Worm (Caenorhabditis elegans) whole organism, L2 larva: ENCODE data around the gene fat-2.
A peak's percentile ranks its signal among the peaks of the same experiment; 100 is the strongest.

Experiments used
- C34F6.9 ChIP-seq: fragments of 150-350 bp; optimal IDR thresholded peaks from 2 replicates; lab custom pipeline; 2014; ENCODE audit warnings: missing biosample characterization, missing genetic modification characterization
- F13H6.1 ChIP-seq: sonication (generic microtip); optimal IDR thresholded peaks from 2 replicates; lab custom pipeline; 2016; ENCODE audit warnings: missing genetic modification characterization, missing compliant biosample characterization
- R02D3.7 ChIP-seq: fragments of 150-350 bp; optimal IDR thresholded peaks from 2 replicates; lab custom pipeline; 2014; ENCODE audit warnings: missing biosample characterization, missing genetic modification characterization
- Y55F3AM.14 ChIP-seq: fragments of 200-800 bp; sonication (Bioruptor generic); optimal IDR thresholded peaks from 2 replicates; lab custom pipeline; 2018; ENCODE audit warnings: mild to moderate bottlenecking, missing genetic modification characterization, missing compliant biosample characterization
- alr-1 ChIP-seq: fragments of 150-350 bp; optimal IDR thresholded peaks from 2 replicates; lab custom pipeline; 2014; ENCODE audit warnings: missing biosample characterization, missing genetic modification characterization
- aly-2 ChIP-seq: fragments of 150-350 bp; optimal IDR thresholded peaks from 2 replicates; lab custom pipeline; 2014; ENCODE audit warnings: missing biosample characterization, missing genetic modification characterization
- ama-1 ChIP-seq: fragments of 150-350 bp; optimal IDR thresholded peaks from 2 replicates; lab custom pipeline; 2018; ENCODE audit warnings: inconsistent platforms
- blmp-1 ChIP-seq: sonication (generic microtip); optimal IDR thresholded peaks from 2 replicates; lab custom pipeline; 2017; ENCODE audit warnings: missing genetic modification characterization, mild to moderate bottlenecking, missing compliant biosample characterization, antibody characterized with exemption, moderate library complexity; ENCODE audit not compliant: insufficient read depth
- ceh-16 ChIP-seq: fragments of 150-350 bp; optimal IDR thresholded peaks from 2 replicates; lab custom pipeline; 2014; ENCODE audit warnings: missing biosample characterization, missing genetic modification characterization
- crh-2 ChIP-seq: sonication (generic microtip); optimal IDR thresholded peaks from 2 replicates; lab custom pipeline; 2017; ENCODE audit warnings: missing biosample characterization, missing genetic modification characterization
- dmd-4 ChIP-seq: sonication (generic microtip); optimal IDR thresholded peaks from 2 replicates; lab custom pipeline; 2017; ENCODE audit warnings: missing biosample characterization, missing genetic modification characterization
- egl-27 ChIP-seq: sonication (generic microtip); optimal IDR thresholded peaks from 3 replicates; lab custom pipeline; 2017; ENCODE audit warnings: missing biosample characterization, missing genetic modification reagents, missing genetic modification characterization
- elt-3 ChIP-seq: sonication (generic microtip); optimal IDR thresholded peaks from 2 replicates; lab custom pipeline; 2017; ENCODE audit warnings: missing biosample characterization, missing genetic modification characterization
- fos-1 ChIP-seq: fragments of 150-350 bp; optimal IDR thresholded peaks from 2 replicates; lab custom pipeline; 2014; ENCODE audit warnings: missing biosample characterization, missing genetic modification characterization
- gmeb-1 ChIP-seq: fragments of 150-350 bp; optimal IDR thresholded peaks from 2 replicates; lab custom pipeline; 2014; ENCODE audit warnings: missing biosample characterization, missing genetic modification characterization
- lin-11 ChIP-seq: fragments of 150-350 bp; sonication (generic microtip); optimal IDR thresholded peaks from 2 replicates; lab custom pipeline; 2014; ENCODE audit warnings: missing biosample characterization, missing genetic modification characterization, inconsistent platforms, mixed read lengths
- lin-13 ChIP-seq: fragments of 150-350 bp; optimal IDR thresholded peaks from 2 replicates; lab custom pipeline; 2014; ENCODE audit warnings: missing biosample characterization, missing genetic modification reagents, missing genetic modification characterization
- lin-39 ChIP-seq: fragments of 150-350 bp; optimal IDR thresholded peaks from 2 replicates; lab custom pipeline; 2014; ENCODE audit warnings: missing biosample characterization, missing genetic modification reagents, missing genetic modification characterization
- lsy-2 ChIP-seq, 2 experiments: fragments of 150-350 bp in 1 of 2; sonication (generic microtip) in 1 of 2; optimal IDR thresholded peaks; 2 replicates each; lab custom pipeline; 2014 to 2017; ENCODE audit warnings: missing biosample characterization in 2 of 2, missing genetic modification characterization in 2 of 2
- mab-5 ChIP-seq: fragments of 150-350 bp; optimal IDR thresholded peaks from 2 replicates; lab custom pipeline; 2014; ENCODE audit warnings: missing biosample characterization, missing genetic modification characterization
- nhr-10 ChIP-seq: sonication (generic microtip); optimal IDR thresholded peaks from 2 replicates; lab custom pipeline; 2017; ENCODE audit warnings: missing biosample characterization, missing genetic modification characterization
- nhr-11 ChIP-seq: fragments of 150-350 bp; optimal IDR thresholded peaks from 2 replicates; lab custom pipeline; 2014; ENCODE audit warnings: missing biosample characterization, missing genetic modification characterization
- nhr-12 ChIP-seq: fragments of 150-350 bp; optimal IDR thresholded peaks from 2 replicates; lab custom pipeline; 2014; ENCODE audit warnings: missing biosample characterization, missing genetic modification characterization
- nhr-21 ChIP-seq: fragments of 150-350 bp; optimal IDR thresholded peaks from 2 replicates; lab custom pipeline; 2014; ENCODE audit warnings: missing biosample characterization, missing genetic modification characterization
- nhr-25 ChIP-seq: fragments of 150-350 bp; sonication (generic microtip); optimal IDR thresholded peaks from 3 replicates; lab custom pipeline; 2014; ENCODE audit warnings: missing biosample characterization, missing genetic modification characterization
- nhr-6 ChIP-seq: fragments of 150-350 bp; optimal IDR thresholded peaks from 2 replicates; lab custom pipeline; 2014; ENCODE audit warnings: missing biosample characterization, missing genetic modification characterization
- peb-1 ChIP-seq: fragments of 150-350 bp; optimal IDR thresholded peaks from 2 replicates; lab custom pipeline; 2014; ENCODE audit warnings: missing biosample characterization, missing genetic modification characterization
- sem-4 ChIP-seq: fragments of 150-350 bp; optimal IDR thresholded peaks from 2 replicates; lab custom pipeline; 2014; ENCODE audit warnings: missing biosample characterization, missing genetic modification reagents, missing genetic modification characterization
- sma-3 ChIP-seq: sonication (generic microtip); optimal IDR thresholded peaks from 2 replicates; lab custom pipeline; 2016; ENCODE audit warnings: missing genetic modification reagents, missing genetic modification characterization, missing compliant biosample characterization
- snpc-4 ChIP-seq: fragments of 150-350 bp; optimal IDR thresholded peaks from 2 replicates; lab custom pipeline; 2014; ENCODE audit warnings: missing biosample characterization, missing genetic modification characterization
- unc-39 ChIP-seq: fragments of 150-350 bp; optimal IDR thresholded peaks from 2 replicates; lab custom pipeline; 2014; ENCODE audit warnings: missing biosample characterization, missing genetic modification characterization
- unc-55 ChIP-seq: fragments of 150-350 bp; sonication (generic microtip); optimal IDR thresholded peaks from 3 replicates; lab custom pipeline; 2014; ENCODE audit warnings: missing biosample characterization, missing genetic modification reagents, missing genetic modification characterization
- unc-62 ChIP-seq: fragments of 150-350 bp; optimal IDR thresholded peaks from 2 replicates; lab custom pipeline; 2014; ENCODE audit warnings: missing biosample characterization, missing genetic modification reagents, missing genetic modification characterization
- zag-1 ChIP-seq: fragments of 150-350 bp; optimal IDR thresholded peaks from 2 replicates; lab custom pipeline; 2014; ENCODE audit warnings: missing biosample characterization, missing genetic modification characterization
- ztf-1 ChIP-seq: fragments of 200-800 bp; sonication (Bioruptor generic); conservative IDR thresholded peaks from 2 replicates; pipeline ENCODE4 v1.3.6; 2022; ENCODE audit warnings: missing genetic modification characterization, missing compliant biosample characterization
- ztf-11 ChIP-seq: sonication (generic microtip); optimal IDR thresholded peaks from 2 replicates; lab custom pipeline; 2017; ENCODE audit warnings: missing biosample characterization, missing genetic modification characterization
- ztf-4 ChIP-seq: fragments of 150-350 bp; optimal IDR thresholded peaks from 2 replicates; lab custom pipeline; 2014; ENCODE audit warnings: missing biosample characterization, missing genetic modification characterization

fat-2 gene

DNA sequence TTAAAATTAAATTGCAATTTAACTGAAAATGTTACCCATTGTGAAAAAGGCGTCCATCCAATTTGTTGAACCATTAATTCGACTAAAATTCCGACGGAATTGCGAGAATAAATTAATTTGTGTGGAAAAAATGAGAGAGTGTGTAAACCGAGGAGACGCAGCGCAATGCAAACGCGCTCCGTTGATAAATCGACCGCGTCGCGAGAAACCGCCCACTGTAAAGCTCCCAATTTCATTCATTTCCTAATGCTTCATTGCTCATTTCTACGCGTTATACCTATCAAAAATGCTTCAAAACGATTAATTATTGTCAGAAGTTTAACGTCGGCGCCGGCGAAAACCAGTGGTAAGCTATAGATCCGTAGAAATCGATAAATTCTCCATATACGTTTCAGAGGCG lies 25.9 kb upstream of the fat-2 start, which contains the start of the genes Y67H2A.2 and micu-1 (continued):
- TF ChIP-seq sem-4 (tag; lab: Kevin White, UChicago) = no peak
- TF ChIP-seq peb-1 (tag; lab: Kevin White, UChicago) = no peak
- peak; percentile 17 for TF ChIP-seq egl-27
- no peak for TF ChIP-seq nhr-6 (tag; lab: Kevin White, UChicago)
- TF ChIP-seq blmp-1 = no peak
- no peak for TF ChIP-seq ceh-16 (tag; lab: Kevin White, UChicago)
- TF ChIP-seq sma-3 (GFP tag; lab: Kevin White, UChicago) = peak; percentile 53
- peak; percentile 81 for TF ChIP-seq crh-2 (tag; lab: Kevin White, UChicago)
- peak; percentile 56 for TF ChIP-seq ama-1 (lab: Kevin White, UChicago)
- TF ChIP-seq dmd-4 (tag; lab: Kevin White, UChicago) = no peak
- TF ChIP-seq zag-1 = no peak
- no peak for TF ChIP-seq Y55F3AM.14
- TF ChIP-seq mab-5 = peak; percentile 27
- TF ChIP-seq nhr-10 (tag; lab: Kevin White, UChicago) = no peak
- no peak for TF ChIP-seq aly-2 (tag; lab: Kevin White, UChicago)
- TF ChIP-seq ztf-11 = no peak
- peak; percentile 81 for TF ChIP-seq C34F6.9 (tag; lab: Kevin White, UChicago)
- TF ChIP-seq elt-3 = no peak
- TF ChIP-seq lin-11 (tag; lab: Kevin White, UChicago) = peak; percentile 82
- no peak for TF ChIP-seq unc-62 (GFP tag; lab: Kevin White, UChicago)
- peak; percentile 67 for TF ChIP-seq gmeb-1 (tag; lab: Kevin White, UChicago)
- no peak for TF ChIP-seq nhr-11
- TF ChIP-seq unc-55 = peak; percentile 90
- TF ChIP-seq lsy-2 (tag; optimal IDR thresholded peaks at IDR 0.05; lab: Kevin White, UChicago) = peak; percentile 82 to 87
- no peak for TF ChIP-seq lin-39 (tag; lab: Kevin White, UChicago)

DNA sequence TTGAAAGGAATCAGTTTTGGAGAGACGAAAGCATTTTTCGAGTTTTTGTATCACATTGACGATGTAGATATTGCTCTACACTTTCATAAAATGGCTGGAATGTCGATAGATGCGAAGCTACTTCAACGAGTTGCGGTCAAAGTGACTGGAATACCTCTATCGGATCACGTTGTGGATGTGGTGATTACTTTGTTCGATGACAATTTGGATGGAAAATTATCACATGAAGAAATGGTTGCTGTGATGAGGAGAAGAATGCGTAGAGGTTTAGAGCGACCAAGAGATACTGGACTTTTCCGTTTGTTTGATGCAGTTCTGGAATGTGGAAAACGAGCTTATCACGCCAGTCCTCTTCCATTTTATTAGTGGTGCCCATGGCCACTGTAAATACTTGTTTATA lies 24.0 kb upstream of the fat-2 start:
- TF ChIP-seq fos-1 (no peak), nhr-12 (tag; lab: Kevin White, UChicago) (no peak), zag-1 (no peak), R02D3.7 (tag; lab: Kevin White, UChicago) (no peak), crh-2 (tag; lab: Kevin White, UChicago) (no peak), ztf-1 (GFP tag; lab: Robert Waterston, UW) (no peak), nhr-21 (tag; lab: Kevin White, UChicago) (no peak), aly-2 (tag; lab: Kevin White, UChicago) (no peak), egl-27 (no peak), snpc-4 (tag; lab: Kevin White, UChicago) (no peak)

DNA sequence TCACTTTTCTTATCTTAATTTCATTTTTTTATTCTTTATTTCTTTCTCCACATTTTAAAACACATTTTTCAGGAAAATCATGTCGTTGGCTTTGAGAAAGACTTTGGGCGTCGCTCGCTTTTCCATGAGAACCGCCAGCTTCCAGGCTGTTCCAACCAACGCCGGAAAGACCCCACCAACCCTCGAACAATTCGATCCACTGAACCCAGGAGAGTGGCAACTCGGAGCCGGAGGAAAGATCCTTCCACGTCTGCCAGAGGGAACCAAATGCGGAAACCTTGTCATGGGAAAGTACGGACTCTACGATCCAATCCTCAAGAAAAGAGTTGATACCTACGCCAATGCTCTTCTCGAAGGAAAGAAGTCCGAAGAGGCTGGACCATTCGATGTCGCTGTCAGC lies 23.6 kb upstream of the fat-2 start, which contains the start of gene kdp-1:
TSS of gene kdp-1 (plus strand) at position 80 of the 400 bp plus-strand sequence.
- no peak for TF ChIP-seq zag-1
- no peak for TF ChIP-seq nhr-10 (tag; lab: Kevin White, UChicago)
- TF ChIP-seq ztf-4 (tag; lab: Kevin White, UChicago) = no peak
- peak; percentile 9 for TF ChIP-seq lin-13 (GFP tag; lab: Kevin White, UChicago)
- no peak for TF ChIP-seq F13H6.1 (tag; lab: Kevin White, UChicago)
- TF ChIP-seq unc-62 (GFP tag; lab: Kevin White, UChicago) = no peak
- TF ChIP-seq unc-55 = no peak
- TF ChIP-seq aly-2 (tag; lab: Kevin White, UChicago) = no peak

DNA sequence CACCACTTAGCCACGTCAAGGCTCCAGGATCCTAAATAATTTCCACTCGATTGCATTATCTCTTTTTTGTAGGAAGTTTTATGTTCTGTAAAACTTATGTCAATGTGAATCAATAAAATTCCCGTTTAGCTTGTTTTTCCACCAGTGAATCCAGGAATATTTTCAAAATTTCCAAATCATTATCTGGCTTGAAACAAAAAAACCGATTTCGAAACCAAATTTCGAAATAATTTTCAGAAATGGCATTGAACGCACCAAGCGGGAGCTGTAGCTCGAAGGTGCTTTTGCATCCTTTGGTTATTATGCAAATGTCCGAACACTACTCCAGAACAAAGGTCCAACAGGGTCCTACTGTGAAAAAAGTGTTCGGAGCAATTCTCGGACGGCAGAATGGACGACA lies 23.1 kb upstream of the fat-2 start, which contains the start of gene csn-6:
TSS of gene csn-6 (plus strand) at position 234 of the 400 bp plus-strand sequence.
- TF ChIP-seq ceh-16 (tag; lab: Kevin White, UChicago) = no peak
- no peak for TF ChIP-seq lin-39 (tag; lab: Kevin White, UChicago)
- TF ChIP-seq nhr-25 (tag; lab: Kevin White, UChicago) = no peak
- no peak for TF ChIP-seq unc-39 (tag; lab: Kevin White, UChicago)
- no peak for TF ChIP-seq alr-1 (tag; lab: Kevin White, UChicago)
- no peak for TF ChIP-seq unc-62 (GFP tag; lab: Kevin White, UChicago)
